Worm (Caenorhabditis elegans) whole organism, late embryonic: ENCODE measurements around the gene map-1.

Experiments
- C08G9.2 ChIP-seq: sonication (generic microtip); optimal IDR thresholded peaks from 2 replicates; lab custom pipeline; 2016; ENCODE audit warnings: mild to moderate bottlenecking, missing genetic modification characterization, moderate library complexity, missing compliant biosample characterization
- F13H6.1 ChIP-seq: sonication (generic microtip); optimal IDR thresholded peaks from 2 replicates; lab custom pipeline; 2016; ENCODE audit warnings: missing genetic modification characterization, missing compliant biosample characterization
- K09A11.1 ChIP-seq: sonication (generic microtip); optimal IDR thresholded peaks from 2 replicates; lab custom pipeline; 2017; ENCODE audit warnings: antibody characterized with exemption, mild to moderate bottlenecking, missing genetic modification characterization, missing compliant biosample characterization; ENCODE audit not compliant: insufficient read depth
- ahr-1 ChIP-seq: sonication (generic microtip); optimal IDR thresholded peaks from 2 replicates; lab custom pipeline; 2016; ENCODE audit warnings: missing genetic modification characterization, missing compliant biosample characterization
- ceh-14 ChIP-seq: sonication (generic microtip); optimal IDR thresholded peaks from 2 replicates; lab custom pipeline; 2016; ENCODE audit warnings: missing genotype, missing genetic modification characterization, missing compliant biosample characterization
- ceh-18 ChIP-seq: sonication (generic microtip); optimal IDR thresholded peaks from 2 replicates; lab custom pipeline; 2016; ENCODE audit warnings: missing genetic modification characterization, missing compliant biosample characterization
- ceh-19 ChIP-seq: fragments of 200-800 bp; sonication (Bioruptor generic); optimal IDR thresholded peaks from 2 replicates; lab custom pipeline; 2018; ENCODE audit warnings: mild to moderate bottlenecking, missing genetic modification characterization, missing compliant biosample characterization
- ceh-22 ChIP-seq: sonication (generic microtip); optimal IDR thresholded peaks from 2 replicates; lab custom pipeline; 2017; ENCODE audit warnings: missing biosample characterization, missing genetic modification characterization
- ceh-31 ChIP-seq: sonication (generic microtip); optimal IDR thresholded peaks from 2 replicates; lab custom pipeline; 2016; ENCODE audit warnings: missing genetic modification characterization, missing compliant biosample characterization
- ceh-48 ChIP-seq: sonication (generic microtip); optimal IDR thresholded peaks from 2 replicates; lab custom pipeline; 2016; ENCODE audit warnings: missing genetic modification characterization, inconsistent platforms, missing compliant biosample characterization
- ceh-6 ChIP-seq: fragments of 200-800 bp; sonication (Bioruptor generic); optimal IDR thresholded peaks from 2 replicates; lab custom pipeline; 2018; ENCODE audit warnings: mild to moderate bottlenecking, missing genetic modification characterization, missing compliant biosample characterization
- dmd-4 ChIP-seq: sonication (generic microtip); optimal IDR thresholded peaks from 2 replicates; lab custom pipeline; 2016; ENCODE audit warnings: borderline replicate concordance, missing genetic modification characterization, missing compliant biosample characterization
- elt-2 ChIP-seq: sonication (generic microtip); optimal IDR thresholded peaks from 2 replicates; lab custom pipeline; 2016; ENCODE audit warnings: missing genetic modification reagents, missing genetic modification characterization, missing compliant biosample characterization
- elt-4 ChIP-seq: sonication (generic microtip); optimal IDR thresholded peaks from 2 replicates; lab custom pipeline; 2016; ENCODE audit warnings: missing genetic modification characterization, missing compliant biosample characterization
- ets-4 ChIP-seq: sonication (generic microtip); optimal IDR thresholded peaks from 2 replicates; lab custom pipeline; 2016; ENCODE audit warnings: missing genetic modification characterization, missing compliant biosample characterization
- eyg-1 ChIP-seq: sonication (generic microtip); optimal IDR thresholded peaks from 2 replicates; lab custom pipeline; 2016; ENCODE audit warnings: missing genotype, missing genetic modification characterization, missing compliant biosample characterization
- fkh-10 ChIP-seq: fragments of 150-350 bp; optimal IDR thresholded peaks from 2 replicates; lab custom pipeline; 2014; ENCODE audit warnings: missing biosample characterization, missing genetic modification reagents, missing genetic modification characterization
- fkh-6 ChIP-seq: sonication (generic microtip); optimal IDR thresholded peaks from 2 replicates; lab custom pipeline; 2016; ENCODE audit warnings: missing genetic modification characterization, missing compliant biosample characterization
- gmeb-2 ChIP-seq: sonication (generic microtip); optimal IDR thresholded peaks from 2 replicates; lab custom pipeline; 2016; ENCODE audit warnings: missing genetic modification characterization, inconsistent platforms, missing compliant biosample characterization
- hlh-6 ChIP-seq: sonication (generic microtip); optimal IDR thresholded peaks from 2 replicates; lab custom pipeline; 2016; ENCODE audit warnings: missing genotype, missing genetic modification characterization, missing compliant biosample characterization
- hlh-8 ChIP-seq: sonication (generic microtip); optimal IDR thresholded peaks from 2 replicates; lab custom pipeline; 2016; ENCODE audit warnings: missing genotype, missing genetic modification characterization, missing compliant biosample characterization
- lin-11 ChIP-seq: fragments of 200-800 bp; sonication (Bioruptor generic); optimal IDR thresholded peaks from 2 replicates; lab custom pipeline; 2018; ENCODE audit warnings: mild to moderate bottlenecking, missing genetic modification characterization, missing compliant biosample characterization
- madf-2 ChIP-seq: sonication (generic microtip); optimal IDR thresholded peaks from 2 replicates; lab custom pipeline; 2017; ENCODE audit warnings: missing genetic modification characterization, missing compliant biosample characterization
- mec-3 ChIP-seq: sonication (generic microtip); optimal IDR thresholded peaks from 2 replicates; lab custom pipeline; 2016; ENCODE audit warnings: borderline replicate concordance, missing genetic modification characterization, missing compliant biosample characterization
- nhr-11 ChIP-seq: fragments of 150-350 bp; optimal IDR thresholded peaks from 2 replicates; lab custom pipeline; 2014; ENCODE audit warnings: missing biosample characterization, missing genetic modification characterization
- nhr-232 ChIP-seq: sonication (generic microtip); optimal IDR thresholded peaks from 2 replicates; lab custom pipeline; 2016; ENCODE audit warnings: missing genetic modification characterization, missing compliant biosample characterization
- pha-2 ChIP-seq: sonication (generic microtip); optimal IDR thresholded peaks from 2 replicates; lab custom pipeline; 2017; ENCODE audit warnings: mild to moderate bottlenecking, missing genetic modification characterization, missing compliant biosample characterization
- pha-4 ChIP-seq: fragments of 150-350 bp; optimal IDR thresholded peaks from 2 replicates; lab custom pipeline; 2018; ENCODE audit warnings: missing biosample characterization, missing genetic modification reagents, missing genetic modification characterization
- pqm-1 ChIP-seq: sonication (generic microtip); optimal IDR thresholded peaks from 2 replicates; lab custom pipeline; 2016; ENCODE audit warnings: missing genetic modification characterization, missing compliant biosample characterization
- pros-1 ChIP-seq: fragments of 150-350 bp; optimal IDR thresholded peaks from 2 replicates; lab custom pipeline; 2014; ENCODE audit warnings: missing biosample characterization, missing genetic modification reagents, missing genetic modification characterization
- rnt-1 ChIP-seq: sonication (generic microtip); optimal IDR thresholded peaks from 2 replicates; lab custom pipeline; 2016; ENCODE audit warnings: missing genetic modification characterization, missing compliant biosample characterization
- sdc-2 ChIP-seq: sonication (generic microtip); optimal IDR thresholded peaks from 2 replicates; lab custom pipeline; 2016; ENCODE audit warnings: missing genotype, missing genetic modification characterization, missing compliant biosample characterization
- sox-2 ChIP-seq: fragments of 200-800 bp; sonication (Bioruptor generic); IDR thresholded peaks from 2 replicates; pipeline ENCODE4 v1.3.6; 2022; ENCODE audit warnings: missing genetic modification reagents, missing genetic modification characterization, missing compliant biosample characterization
- sox-4 ChIP-seq: sonication (generic microtip); optimal IDR thresholded peaks from 2 replicates; lab custom pipeline; 2017; ENCODE audit warnings: mild to moderate bottlenecking, missing genetic modification characterization, inconsistent platforms, missing compliant biosample characterization
- syd-9 ChIP-seq: sonication (generic microtip); optimal IDR thresholded peaks from 2 replicates; lab custom pipeline; 2016; ENCODE audit warnings: mild to moderate bottlenecking, missing genetic modification characterization, moderate library complexity, missing compliant biosample characterization
- tbx-2 ChIP-seq: sonication (generic microtip); optimal IDR thresholded peaks from 2 replicates; lab custom pipeline; 2016; ENCODE audit warnings: missing genetic modification characterization, missing compliant biosample characterization
- tbx-7 ChIP-seq: sonication (generic microtip); optimal IDR thresholded peaks from 2 replicates; lab custom pipeline; 2016; ENCODE audit warnings: missing genotype, missing genetic modification characterization, missing compliant biosample characterization
- unc-42 ChIP-seq: sonication (generic microtip); optimal IDR thresholded peaks from 2 replicates; lab custom pipeline; 2016; ENCODE audit warnings: missing genotype, missing genetic modification characterization, missing compliant biosample characterization
- unc-55 ChIP-seq: sonication (generic microtip); optimal IDR thresholded peaks from 2 replicates; lab custom pipeline; 2017; ENCODE audit warnings: missing biosample characterization, missing genetic modification reagents, missing genetic modification characterization
- zip-5 ChIP-seq: sonication (generic microtip); optimal IDR thresholded peaks from 2 replicates; lab custom pipeline; 2016; ENCODE audit warnings: missing genetic modification characterization, missing compliant biosample characterization

Gene map-1

ce11 chrIV:3688050-3688449 lies 1.4 kb upstream of the map-1 start:
- no peak for TF ChIP-seq sox-2 (GFP tag; lab: Robert Waterston, UW)
- no peak for TF ChIP-seq fkh-10 (GFP tag; lab: Kevin White, UChicago)
- TF ChIP-seq ceh-14 (tag; lab: Kevin White, UChicago): no peak
- no peak for TF ChIP-seq C08G9.2 (tag; lab: Kevin White, UChicago)
- TF ChIP-seq pha-2 (tag; lab: Kevin White, UChicago): no peak
- no peak for TF ChIP-seq pha-4
- no peak for TF ChIP-seq gmeb-2 (tag; lab: Kevin White, UChicago)
- no peak for TF ChIP-seq K09A11.1 (tag; lab: Kevin White, UChicago)
- TF ChIP-seq fkh-6 (tag; lab: Kevin White, UChicago): no peak
- no peak for TF ChIP-seq pqm-1

- peak; percentile 12 for TF ChIP-seq sdc-2 (tag; lab: Kevin White, UChicago)
- TF ChIP-seq zip-5 (tag; lab: Kevin White, UChicago): no peak
- peak; percentile 54 for TF ChIP-seq hlh-6
- TF ChIP-seq dmd-4: no peak
- peak; percentile 32 for TF ChIP-seq elt-4 (tag; lab: Kevin White, UChicago)
These were observed 405 bp downstream of the map-1 start for ce11 chrIV:3686260-3686659.

- TF ChIP-seq ceh-31 (tag; lab: Kevin White, UChicago): peak; percentile 15
- TF ChIP-seq sox-4: no peak
- no peak for TF ChIP-seq lin-11 (tag; lab: Kevin White, UChicago)
These were observed 4.9 kb downstream of the map-1 start for ce11 chrIV:3681763-3682162.

- TF ChIP-seq F13H6.1 (tag; lab: Kevin White, UChicago): no peak
- TF ChIP-seq hlh-8: no peak
- TF ChIP-seq ceh-31 (tag; lab: Kevin White, UChicago): no peak
- no peak for TF ChIP-seq eyg-1 (tag; lab: Kevin White, UChicago)
- TF ChIP-seq ceh-19 (GFP tag; lab: Kevin White, UChicago): no peak
- TF ChIP-seq fkh-10 (GFP tag; lab: Kevin White, UChicago): no peak
- no peak for TF ChIP-seq tbx-7 (tag; lab: Kevin White, UChicago)
- TF ChIP-seq mec-3 (tag; lab: Kevin White, UChicago): no peak
- TF ChIP-seq ceh-18 (tag; lab: Kevin White, UChicago): no peak
- no peak for TF ChIP-seq tbx-2 (tag; lab: Kevin White, UChicago)
- no peak for TF ChIP-seq madf-2 (tag; lab: Kevin White, UChicago)
- no peak for TF ChIP-seq pros-1 (tag; lab: Kevin White, UChicago)
- TF ChIP-seq C08G9.2 (tag; lab: Kevin White, UChicago): no peak
- TF ChIP-seq syd-9 (tag; lab: Kevin White, UChicago): no peak
These were observed 18.1 kb downstream of the map-1 start, which contains the start of gene fmil-1 for ce11 chrIV:3668603-3669002. Gene fmil-1, minus strand, starts transcription at chrIV:3668703.

- peak; percentile 82 for TF ChIP-seq unc-42 (tag; lab: Kevin White, UChicago)
- no peak for TF ChIP-seq ceh-6
These were observed 18.9 kb downstream of the map-1 start for ce11 chrIV:3667796-3668195.

- TF ChIP-seq pros-1 (tag; lab: Kevin White, UChicago) (no peak), ceh-22 (tag; lab: Kevin White, UChicago) (no peak), nhr-232 (tag; lab: Kevin White, UChicago) (no peak), K09A11.1 (tag; lab: Kevin White, UChicago) (no peak), sox-4 (no peak), rnt-1 (no peak), nhr-11 (tag; lab: Kevin White, UChicago) (no peak), ets-4 (no peak), ceh-18 (tag; lab: Kevin White, UChicago) (no peak), unc-55 (GFP tag; lab: Kevin White, UChicago) (no peak), ahr-1 (tag; lab: Kevin White, UChicago) (no peak), elt-2 (tag; lab: Kevin White, UChicago) (no peak), C08G9.2 (tag; lab: Kevin White, UChicago) (no peak), ceh-48 (tag; lab: Kevin White, UChicago) (no peak)
These were observed 20.1 kb downstream of the map-1 start for ce11 chrIV:3666543-3666942.
